Fruit fly (Drosophila melanogaster) whole organism, embryonic: ENCODE results near the gene CG16789.

ENCODE experiments used
- Bgb ChIP-seq: fragments of 200-800 bp; sonication (Bioruptor generic); IDR thresholded peaks from 2 replicates; pipeline ENCODE4 v1.3.6; 2022; ENCODE audit warnings: missing biosample characterization, missing genetic modification characterization; ENCODE audit not compliant: partially characterized antibody
- CG10274 ChIP-seq: fragments of 200-800 bp; sonication (Bioruptor generic); optimal IDR thresholded peaks from 3 replicates; lab custom pipeline; 2017; ENCODE audit warnings: missing biosample characterization, mild to moderate bottlenecking, missing genetic modification characterization
- CG10543 ChIP-seq: fragments of 200-800 bp; sonication (Bioruptor generic); optimal IDR thresholded peaks from 3 replicates; lab custom pipeline; 2017; ENCODE audit warnings: missing biosample characterization, mild to moderate bottlenecking, missing genetic modification characterization, moderate library complexity
- CG10959 ChIP-seq: fragments of 200-800 bp; sonication (Bioruptor generic); IDR thresholded peaks from 2 replicates; pipeline ENCODE4 v1.3.6; 2022; ENCODE audit warnings: missing biosample characterization, missing genetic modification characterization
- CG11398 ChIP-seq: fragments of 200-800 bp; sonication (Bioruptor generic); optimal IDR thresholded peaks from 2 replicates; lab custom pipeline; 2016; ENCODE audit warnings: missing biosample characterization, missing genetic modification characterization
- CG11723 ChIP-seq: fragments of 200-800 bp; sonication (Bioruptor generic); optimal IDR thresholded peaks from 2 replicates; lab custom pipeline; 2017; ENCODE audit warnings: missing biosample characterization, mild to moderate bottlenecking, missing genetic modification characterization
- CG12071 ChIP-seq: fragments of 200-800 bp; sonication (Bioruptor generic); optimal IDR thresholded peaks from 3 replicates; lab custom pipeline; 2018; ENCODE audit warnings: missing biosample characterization, mild to moderate bottlenecking, missing genetic modification characterization
- CG12236 ChIP-seq: fragments of 200-800 bp; sonication (Bioruptor generic); optimal IDR thresholded peaks from 2 replicates; lab custom pipeline; 2016; ENCODE audit warnings: missing biosample characterization, missing genetic modification characterization
- CG13296 ChIP-seq: fragments of 200-800 bp; sonication (Bioruptor generic); optimal IDR thresholded peaks from 3 replicates; lab custom pipeline; 2018; ENCODE audit warnings: missing biosample characterization, mild to moderate bottlenecking, missing genetic modification characterization
- CG13894 ChIP-seq: fragments of 200-800 bp; sonication (Bioruptor generic); optimal IDR thresholded peaks from 3 replicates; lab custom pipeline; 2018; ENCODE audit warnings: missing biosample characterization, mild to moderate bottlenecking, missing genetic modification characterization, moderate library complexity
- CG14965 ChIP-seq: fragments of 200-800 bp; sonication (Bioruptor generic); optimal IDR thresholded peaks from 2 replicates; lab custom pipeline; 2016; ENCODE audit warnings: missing biosample characterization, missing genetic modification characterization, borderline replicate concordance
- CG16813 ChIP-seq: fragments of 200-800 bp; sonication (Bioruptor generic); IDR thresholded peaks from 3 replicates; pipeline ENCODE4 v1.3.6; 2022; ENCODE audit warnings: missing biosample characterization, missing genetic modification characterization; ENCODE audit not compliant: partially characterized antibody
- CG17385 ChIP-seq: fragments of 200-800 bp; sonication (Bioruptor generic); optimal IDR thresholded peaks from 3 replicates; lab custom pipeline; 2018; ENCODE audit warnings: missing biosample characterization, mild to moderate bottlenecking, missing genetic modification characterization
- CG1792 ChIP-seq: fragments of 200-800 bp; sonication (Bioruptor generic); optimal IDR thresholded peaks from 2 replicates; lab custom pipeline; 2016; ENCODE audit warnings: missing biosample characterization, missing genetic modification characterization
- CG2116 ChIP-seq: fragments of 200-800 bp; sonication (Bioruptor generic); optimal IDR thresholded peaks from 3 replicates; lab custom pipeline; 2018; ENCODE audit warnings: missing biosample characterization, mild to moderate bottlenecking, missing genetic modification characterization
- CG2120 ChIP-seq: fragments of 200-800 bp; sonication (Bioruptor generic); optimal IDR thresholded peaks from 3 replicates; lab custom pipeline; 2016; ENCODE audit warnings: missing biosample characterization, missing genetic modification characterization
- CG7839 ChIP-seq: fragments of 200-800 bp; sonication (Bioruptor generic); optimal IDR thresholded peaks from 3 replicates; lab custom pipeline; 2018; ENCODE audit warnings: missing biosample characterization, mild to moderate bottlenecking, missing genetic modification characterization, moderate library complexity
- CG8924 ChIP-seq: fragments of 200-800 bp; optimal IDR thresholded peaks from 3 replicates; lab custom pipeline; 2019; ENCODE audit warnings: missing biosample characterization, mild to moderate bottlenecking, missing genetic modification characterization, moderate library complexity
- CG9437 ChIP-seq: fragments of 200-800 bp; sonication (Bioruptor generic); optimal IDR thresholded peaks from 2 replicates; lab custom pipeline; 2018; ENCODE audit warnings: missing biosample characterization, mild to moderate bottlenecking, missing genetic modification characterization
- CG9817 ChIP-seq: fragments of 200-800 bp; sonication (Bioruptor generic); optimal IDR thresholded peaks from 2 replicates; lab custom pipeline; 2018; ENCODE audit warnings: missing biosample characterization, mild to moderate bottlenecking, missing genetic modification characterization, moderate library complexity
- CoRest ChIP-seq: fragments of 200-800 bp; sonication (Bioruptor generic); optimal IDR thresholded peaks from 3 replicates; lab custom pipeline; 2018; ENCODE audit warnings: missing biosample characterization, mild to moderate bottlenecking, missing genetic modification characterization, moderate library complexity
- Dfd ChIP-seq, 2 experiments: fragments of >200 bp; optimal IDR thresholded peaks; 2 replicates each; lab custom pipeline; 2017; ENCODE audit warnings: missing biosample characterization in 2 of 2, missing genetic modification characterization in 2 of 2
- Fer1 ChIP-seq: fragments of 200-800 bp; sonication (Bioruptor generic); optimal IDR thresholded peaks from 2 replicates; lab custom pipeline; 2017; ENCODE audit warnings: missing biosample characterization, mild to moderate bottlenecking, missing genetic modification characterization
- H2.0 ChIP-seq: fragments of 200-800 bp; sonication (Bioruptor generic); IDR thresholded peaks from 2 replicates; pipeline ENCODE4 v1.3.6; 2022; ENCODE audit warnings: missing biosample characterization, missing genetic modification characterization
- HLH54F ChIP-seq: fragments of 200-800 bp; sonication (Bioruptor generic); optimal IDR thresholded peaks from 3 replicates; lab custom pipeline; 2016; ENCODE audit warnings: missing biosample characterization, missing genetic modification characterization
- Hand ChIP-seq: fragments of 200-800 bp; sonication (Bioruptor generic); optimal IDR thresholded peaks from 2 replicates; lab custom pipeline; 2017; ENCODE audit warnings: mild to moderate bottlenecking, missing biosample characterization, missing genetic modification reagents, missing genetic modification characterization
- Hmr ChIP-seq: fragments of 200-800 bp; sonication (Bioruptor generic); optimal IDR thresholded peaks from 3 replicates; lab custom pipeline; 2017; ENCODE audit warnings: mild to moderate bottlenecking, missing biosample characterization, missing genetic modification reagents, missing genetic modification characterization
- Kr ChIP-seq: fragments of 200-800 bp; sonication (Bioruptor generic); optimal IDR thresholded peaks from 2 replicates; lab custom pipeline; 2017; ENCODE audit warnings: missing biosample characterization, mild to moderate bottlenecking, missing genetic modification characterization
- Lpt ChIP-seq: fragments of >200 bp; optimal IDR thresholded peaks from 2 replicates; lab custom pipeline; 2018; ENCODE audit warnings: missing biosample characterization, missing genetic modification characterization
- Mad ChIP-seq: fragments of 200-800 bp; sonication (Bioruptor generic); optimal IDR thresholded peaks from 2 replicates; lab custom pipeline; 2016; ENCODE audit warnings: missing biosample characterization, missing genetic modification characterization
- Nf-YB ChIP-seq: fragments of 200-800 bp; sonication (Bioruptor generic); optimal IDR thresholded peaks from 3 replicates; lab custom pipeline; 2019; ENCODE audit warnings: missing biosample characterization, mild to moderate bottlenecking, missing genetic modification characterization, moderate library complexity
- Poxn ChIP-seq: fragments of 200-800 bp; sonication (Bioruptor generic); IDR thresholded peaks from 2 replicates; pipeline ENCODE4 v1.3.6; 2022; ENCODE audit warnings: missing biosample characterization, missing genetic modification characterization
- Ptx1 ChIP-seq: fragments of 200-800 bp; sonication (Bioruptor generic); IDR thresholded peaks from 2 replicates; pipeline ENCODE4 v1.3.6; 2022; ENCODE audit warnings: missing biosample characterization, missing genetic modification characterization
- Rx ChIP-seq: fragments of 200-800 bp; sonication (Bioruptor generic); IDR thresholded peaks from 2 replicates; pipeline ENCODE4 v1.3.6; 2022; ENCODE audit warnings: missing biosample characterization, missing genetic modification characterization
- Sin3A ChIP-seq: fragments of >200 bp; optimal IDR thresholded peaks from 2 replicates; lab custom pipeline; 2018
- amos ChIP-seq: fragments of 200-800 bp; sonication (Bioruptor generic); IDR thresholded peaks from 2 replicates; pipeline ENCODE4 v1.3.6; 2022; ENCODE audit warnings: missing biosample characterization, missing genetic modification characterization; ENCODE audit not compliant: partially characterized antibody
- bbx ChIP-seq: fragments of 200-800 bp; sonication (Bioruptor generic); IDR thresholded peaks from 2 replicates; pipeline ENCODE4 v1.3.6; 2022; ENCODE audit warnings: missing biosample characterization, missing genetic modification characterization; ENCODE audit not compliant: partially characterized antibody
- cas ChIP-seq: fragments of 200-800 bp; sonication (Bioruptor generic); IDR thresholded peaks from 2 replicates; pipeline ENCODE4 v1.3.6; 2022; ENCODE audit warnings: missing biosample characterization, missing genetic modification characterization
- dmrt99B ChIP-seq: fragments of 200-800 bp; sonication (Bioruptor generic); optimal IDR thresholded peaks from 2 replicates; lab custom pipeline; 2018; ENCODE audit warnings: missing biosample characterization, mild to moderate bottlenecking, missing genetic modification characterization, moderate library complexity
- eve ChIP-seq, 2 experiments: fragments of >200 bp; optimal IDR thresholded peaks; 2 replicates each; lab custom pipeline; 2017; ENCODE audit warnings: missing biosample characterization in 2 of 2, missing genetic modification characterization in 2 of 2
- fd64A ChIP-seq: fragments of 200-800 bp; sonication (Bioruptor generic); optimal IDR thresholded peaks from 3 replicates; lab custom pipeline; 2018; ENCODE audit warnings: missing biosample characterization, mild to moderate bottlenecking, missing genetic modification characterization
- gem ChIP-seq: fragments of 200-800 bp; sonication (Bioruptor generic); optimal IDR thresholded peaks from 2 replicates; lab custom pipeline; 2019; ENCODE audit warnings: missing biosample characterization, mild to moderate bottlenecking, missing genetic modification characterization, moderate library complexity
- hbn ChIP-seq: fragments of 200-800 bp; sonication (Bioruptor generic); IDR thresholded peaks from 2 replicates; pipeline ENCODE4 v1.3.6; 2022; ENCODE audit warnings: missing biosample characterization, missing genetic modification characterization; ENCODE audit not compliant: partially characterized antibody
- lab ChIP-seq: fragments of 200-800 bp; sonication (Bioruptor generic); optimal IDR thresholded peaks from 3 replicates; lab custom pipeline; 2017; ENCODE audit warnings: missing biosample characterization, missing genetic modification characterization, mild to moderate bottlenecking, moderate library complexity, missing genetic modification reagents
- nau ChIP-seq: fragments of 200-800 bp; sonication (Bioruptor generic); optimal IDR thresholded peaks from 3 replicates; lab custom pipeline; 2017; ENCODE audit warnings: missing biosample characterization, mild to moderate bottlenecking, missing genetic modification characterization, missing genetic modification reagents
- shn ChIP-seq: fragments of 200-800 bp; sonication (Bioruptor generic); optimal IDR thresholded peaks from 3 replicates; lab custom pipeline; 2016; ENCODE audit warnings: missing biosample characterization, missing genetic modification characterization
- stc ChIP-seq: fragments of 200-800 bp; sonication (Bioruptor generic); IDR thresholded peaks from 2 replicates; pipeline ENCODE4 v1.3.6; 2022; ENCODE audit warnings: missing biosample characterization, missing genetic modification characterization
- tap ChIP-seq: fragments of 200-800 bp; optimal IDR thresholded peaks from 3 replicates; lab custom pipeline; 2019; ENCODE audit warnings: missing biosample characterization, mild to moderate bottlenecking, missing genetic modification characterization, moderate library complexity
- unc-4 ChIP-seq: fragments of 200-800 bp; sonication (Bioruptor generic); IDR thresholded peaks from 2 replicates; pipeline ENCODE4 v1.3.6; 2022; ENCODE audit warnings: missing biosample characterization, missing genetic modification characterization; ENCODE audit not compliant: partially characterized antibody
- usp ChIP-seq: fragments of >200 bp; optimal IDR thresholded peaks from 2 replicates; lab custom pipeline; 2017; ENCODE audit warnings: missing biosample characterization, missing genetic modification characterization

CG16789 gene

DNA sequence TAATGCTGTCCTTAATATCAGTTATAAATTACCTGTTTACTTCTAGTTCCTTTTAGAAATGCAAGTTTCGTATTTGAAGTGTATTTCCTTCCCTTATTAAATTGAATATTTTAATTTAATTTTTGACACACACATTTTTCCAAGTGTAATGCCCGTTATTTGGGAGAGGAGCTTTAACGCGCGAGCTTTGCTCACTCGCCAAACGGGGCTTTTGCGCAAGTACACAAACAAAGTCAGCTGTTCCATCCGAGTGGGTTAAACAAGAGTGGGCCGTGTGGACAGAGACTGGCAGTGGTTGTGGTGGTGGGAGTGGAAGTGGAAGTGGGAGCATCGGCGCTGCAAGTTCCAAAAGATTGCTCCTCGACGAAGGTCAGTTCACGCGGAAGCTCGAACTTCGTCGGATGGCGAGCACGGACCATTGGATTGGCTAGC, 15.1 kb downstream of the CG16789 start, which contains the start of gene CG8301:
TSS of gene CG8301 (plus strand) at position 218 of the 432 bp plus-strand sequence.
- TF ChIP-seq CG8924 (peak; percentile 31), CG7839 (tag; lab: Kevin White, UChicago) (peak; percentile 45), unc-4 (0 out of 2 replicates have a peak, but pooled peaks have one; percentile 20), cas (GFP tag; lab: Robert Waterston, UW) (no peak), Sin3A (lab: Kevin White, UChicago) (no peak), CoRest (tag; lab: Kevin White, UChicago) (peak; percentile 15), CG13296 (no peak), Mad (GFP tag; lab: Kevin White, UChicago) (no peak), gem (tag; lab: Kevin White, UChicago) (peak; percentile 62), lab (peak; percentile 68), Nf-YB (GFP tag; lab: Kevin White, UChicago) (no peak), eve (GFP tag; optimal IDR thresholded peaks at IDR 0.05; lab: Kevin White, UChicago) (no peak), usp (no peak), dmrt99B (tag; lab: Kevin White, UChicago) (no peak), bbx (no peak; the same call in 1 of the 2 replicates), Dfd (GFP tag; optimal IDR thresholded peaks at IDR 0.05; lab: Kevin White, UChicago) (no peak), Hand (no peak), shn (GFP tag; lab: Kevin White, UChicago) (no peak), CG9817 (no peak), Hmr (peak; percentile 49), CG13894 (tag; lab: Kevin White, UChicago) (no peak), Kr (no peak), hbn (GFP tag; lab: Robert Waterston, UW) (no peak), HLH54F (no peak), tap (tag; lab: Kevin White, UChicago) (peak; percentile 15), fd64A (GFP tag; lab: Kevin White, UChicago) (no peak), Fer1 (peak; percentile 72), CG16813 (GFP tag; lab: Robert Waterston, UW) (no peak), CG10274 (no peak), CG17385 (peak; percentile 34), CG2120 (GFP tag; lab: Kevin White, UChicago) (peak; percentile 60), CG2116 (GFP tag; lab: Kevin White, UChicago) (no peak), nau (GFP tag; lab: Kevin White, UChicago) (no peak), stc (GFP tag; lab: Robert Waterston, UW) (peak; percentile 40; the same call in 1 of the 2 replicates), CG14965 (no peak), CG11398 (GFP tag; lab: Kevin White, UChicago) (no peak), H2.0 (no peak), amos (no peak), CG12236 (GFP tag; lab: Kevin White, UChicago) (no peak), CG11723 (GFP tag; lab: Kevin White, UChicago) (no peak), CG10543 (no peak), Rx (GFP tag; lab: Robert Waterston, UW) (no peak), Bgb (GFP tag; lab: Robert Waterston, UW) (peak; percentile 18; the same call in 1 of the 2 replicates), CG12071 (GFP tag; lab: Kevin White, UChicago) (no peak), Lpt (no peak), Ptx1 (0 out of 2 replicates have a peak, but pooled peaks have one; percentile 10), Poxn (GFP tag; lab: Robert Waterston, UW) (no peak), CG9437 (GFP tag; lab: Kevin White, UChicago) (peak; percentile 20), CG10959 (GFP tag; lab: Robert Waterston, UW) (no peak), CG1792 (GFP tag; lab: Kevin White, UChicago) (no peak)
